Fruit fly (Drosophila melanogaster): ENCODE results near the gene CG7294.

- TF ChIP-seq cic (GFP tag; optimal IDR thresholded peaks at IDR 0.05) = no peak
- TF ChIP-seq pad (GFP tag; optimal IDR thresholded peaks at IDR 0.05) = no peak
- TF ChIP-seq kay (GFP tag; ENCODE audit: borderline replicate concordance) = peak; percentile 75
- TF ChIP-seq CG14711 (tag; optimal IDR thresholded peaks at IDR 0.05) = peak; percentile 38
- no peak for TF ChIP-seq ovo (GFP tag; optimal IDR thresholded peaks at IDR 0.05)
- no peak for TF ChIP-seq Crg-1 (GFP tag; optimal IDR thresholded peaks at IDR 0.05)
- no peak for TF ChIP-seq CG12768 (GFP tag; optimal IDR thresholded peaks at IDR 0.05)
- TF ChIP-seq cnc (optimal IDR thresholded peaks at IDR 0.05) = no peak
- peak; percentile 17 for TF ChIP-seq CG7101 (tag; optimal IDR thresholded peaks at IDR 0.05)
- peak; percentile 78 for TF ChIP-seq CG33017 (tag; optimal IDR thresholded peaks at IDR 0.05)
- no peak for TF ChIP-seq toe (GFP tag; optimal IDR thresholded peaks at IDR 0.05)
- TF ChIP-seq CG11617 (GFP tag; optimal IDR thresholded peaks at IDR 0.05) = no peak
- no peak for TF ChIP-seq CG5204 (GFP tag; optimal IDR thresholded peaks at IDR 0.05)
- no peak for TF ChIP-seq Hr96 (GFP tag; optimal IDR thresholded peaks at IDR 0.05)
Observed at dm6 chr2L:10694053-10694618, 5.1 kb upstream of the CG7294 start, which contains the start of gene CG17108.
